Worm (Caenorhabditis elegans) whole organism, mixed stage, embryonic: ENCODE measurements around the gene scrm-3.

Experiments used
- M03D4.4 ChIP-seq: sonication (generic microtip); optimal IDR thresholded peaks from 2 replicates; lab custom pipeline; 2017; ENCODE audit warnings: mild to moderate bottlenecking, missing genetic modification characterization, missing compliant biosample characterization
- ceh-39 ChIP-seq: fragments of 150-350 bp; optimal IDR thresholded peaks from 2 replicates; lab custom pipeline; 2014; ENCODE audit warnings: missing biosample characterization, missing genetic modification characterization
- drap-1 ChIP-seq: fragments of 200-800 bp; sonication (Bioruptor generic); optimal IDR thresholded peaks from 3 replicates; lab custom pipeline; 2018; ENCODE audit warnings: mild to moderate bottlenecking, missing genetic modification characterization, missing compliant biosample characterization
- hlh-1 ChIP-seq: fragments of 150-350 bp; optimal IDR thresholded peaks from 2 replicates; lab custom pipeline; 2014; ENCODE audit warnings: missing biosample characterization, missing genetic modification reagents, missing genetic modification characterization
- lin-13 ChIP-seq: fragments of 150-350 bp; optimal IDR thresholded peaks from 2 replicates; lab custom pipeline; 2014; ENCODE audit warnings: missing biosample characterization, missing genetic modification characterization
- mls-2 ChIP-seq: sonication (generic microtip); optimal IDR thresholded peaks from 2 replicates; lab custom pipeline; 2016; ENCODE audit warnings: mild to moderate bottlenecking, missing genetic modification characterization, moderate library complexity, missing compliant biosample characterization
- nhr-237 ChIP-seq: fragments of 150-350 bp; optimal IDR thresholded peaks from 2 replicates; lab custom pipeline; 2014; ENCODE audit warnings: missing biosample characterization, missing genetic modification characterization
- nhr-28 ChIP-seq: fragments of 150-350 bp; optimal IDR thresholded peaks from 2 replicates; lab custom pipeline; 2014; ENCODE audit warnings: missing biosample characterization, missing genetic modification characterization
- pha-4 ChIP-seq: fragments of 150-350 bp; optimal IDR thresholded peaks from 2 replicates; lab custom pipeline; 2018; ENCODE audit warnings: missing biosample characterization, missing genetic modification reagents, missing genetic modification characterization
- tbx-8 ChIP-seq: fragments of 200-800 bp; sonication (Bioruptor generic); optimal IDR thresholded peaks from 2 replicates; lab custom pipeline; 2018; ENCODE audit warnings: mild to moderate bottlenecking, missing genetic modification characterization, moderate library complexity, missing compliant biosample characterization
- unc-120 ChIP-seq: sonication (generic microtip); optimal IDR thresholded peaks from 2 replicates; lab custom pipeline; 2017; ENCODE audit warnings: missing genetic modification characterization, missing compliant biosample characterization; ENCODE audit not compliant: poor library complexity, severe bottlenecking
- unc-62 ChIP-seq: fragments of 150-350 bp; optimal IDR thresholded peaks from 2 replicates; lab custom pipeline; 2014; ENCODE audit warnings: missing biosample characterization, missing genetic modification reagents, missing genetic modification characterization
- zip-8 ChIP-seq: fragments of 150-350 bp; optimal IDR thresholded peaks from 2 replicates; lab custom pipeline; 2014; ENCODE audit warnings: missing biosample characterization, missing genetic modification characterization

scrm-3 gene

DNA sequence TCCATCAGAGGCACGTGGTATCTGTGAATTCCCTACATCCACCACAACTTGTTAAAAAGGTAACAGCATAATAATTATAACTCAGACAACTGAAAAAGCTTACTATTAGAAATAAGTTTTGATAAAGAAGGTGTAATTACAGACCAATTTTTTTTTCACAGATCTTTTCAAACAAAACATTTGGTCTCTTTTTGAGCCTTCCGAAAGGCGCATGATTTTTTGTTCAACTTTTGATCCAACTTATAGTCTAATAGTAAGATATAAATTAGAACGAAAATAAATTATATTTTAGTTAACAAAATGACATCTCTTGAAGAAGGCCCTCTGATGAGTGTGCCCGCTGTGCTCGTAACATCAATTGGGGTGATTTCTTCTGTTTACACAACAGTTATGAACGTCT, 48.8 kb downstream of the scrm-3 start, which contains the start of gene srbc-3:
Gene srbc-3 (plus strand): TSS at position 301 of the 400 bp plus-strand sequence.
- TF ChIP-seq tbx-8 (GFP tag; lab: Kevin White, UChicago): no peak
- no peak for TF ChIP-seq M03D4.4 (tag; lab: Kevin White, UChicago)
- TF ChIP-seq pha-4 (tag; lab: Kevin White, UChicago): no peak
- no peak for TF ChIP-seq zip-8 (tag; lab: Kevin White, UChicago)
- TF ChIP-seq hlh-1: no peak
- TF ChIP-seq nhr-28 (tag; lab: Kevin White, UChicago): no peak
- TF ChIP-seq nhr-237 (tag; lab: Kevin White, UChicago): no peak
- no peak for TF ChIP-seq unc-62 (GFP tag; lab: Kevin White, UChicago)
- TF ChIP-seq mls-2 (tag; lab: Kevin White, UChicago): no peak
- no peak for TF ChIP-seq drap-1
- TF ChIP-seq unc-120: no peak
- TF ChIP-seq lin-13: no peak
- TF ChIP-seq ceh-39 (tag; lab: Kevin White, UChicago): no peak
- TF ChIP-seq, all 35 proteins: peak for 0
